Worm (Caenorhabditis elegans): ENCODE results near the gene idpc-1.

The idpc-1 gene

ce11 chrIII:11466420-11467188 is 39.6 kb downstream of the idpc-1 start (continued):
- no peak for TF ChIP-seq ceh-82 (tag; optimal IDR thresholded peaks at IDR 0.05)
- no peak for TF ChIP-seq unc-39 (tag; optimal IDR thresholded peaks at IDR 0.05)
- TF ChIP-seq aly-2 (tag; optimal IDR thresholded peaks at IDR 0.05) = no peak
- TF ChIP-seq sdz-12 (GFP tag; optimal IDR thresholded peaks at IDR 0.05) = no peak
- TF ChIP-seq lsy-2 (tag; optimal IDR thresholded peaks at IDR 0.05) = peak in 1 of 2 experiments; percentile 19
- no peak for TF ChIP-seq F49E8.2 (tag; optimal IDR thresholded peaks at IDR 0.05; ENCODE audit: borderline replicate concordance)
- no peak for TF ChIP-seq mes-2 (tag; optimal IDR thresholded peaks at IDR 0.05; ENCODE audit: poor library complexity, severe bottlenecking)
- TF ChIP-seq nhr-111 (GFP tag; optimal IDR thresholded peaks at IDR 0.05) = no peak
- no peak for TF ChIP-seq lim-7 (GFP tag; IDR thresholded peaks at IDR 0.05)
- TF ChIP-seq fos-1 (tag; optimal IDR thresholded peaks at IDR 0.05) = no peak
- TF ChIP-seq attf-4 (tag; optimal IDR thresholded peaks at IDR 0.05) = no peak
- no peak for TF ChIP-seq pha-4 (GFP tag; IDR thresholded peaks at IDR 0.05)
- no peak for TF ChIP-seq pha-4 (tag; optimal IDR thresholded peaks at IDR 0.05)
- TF ChIP-seq tag-97 (GFP tag; IDR thresholded peaks at IDR 0.05) = no peak
- TF ChIP-seq set-16 (GFP tag; IDR thresholded peaks at IDR 0.05) = peak; percentile 93
- no peak for TF ChIP-seq lin-29 (GFP tag; IDR thresholded peaks at IDR 0.05)
- no peak for TF ChIP-seq zip-2 (tag; optimal IDR thresholded peaks at IDR 0.05)
- TF ChIP-seq nhr-28 (tag; optimal IDR thresholded peaks at IDR 0.05) = peak; percentile 41
- TF ChIP-seq lin-15B (tag; optimal IDR thresholded peaks at IDR 0.05) = no peak
- no peak for TF ChIP-seq zip-11 (GFP tag; IDR thresholded peaks at IDR 0.05)
- TF ChIP-seq tra-1 (GFP tag; IDR thresholded peaks at IDR 0.05) = no peak
- no peak for TF ChIP-seq nhr-102 (tag; optimal IDR thresholded peaks at IDR 0.05)
- no peak for TF ChIP-seq Y5F2A.4 (GFP tag; optimal IDR thresholded peaks at IDR 0.05)
- no peak for TF ChIP-seq nhr-11 (tag; optimal IDR thresholded peaks at IDR 0.05)
- TF ChIP-seq lin-38 (GFP tag; IDR thresholded peaks at IDR 0.05) = no peak; the same call in 1 of the 2 replicates
- no peak for TF ChIP-seq zag-1 (tag; optimal IDR thresholded peaks at IDR 0.05)
- 0 out of 2 replicates have a peak, but pooled peaks have one; percentile 24 for TF ChIP-seq hmg-1.1 (GFP tag; IDR thresholded peaks at IDR 0.05)
- no peak for TF ChIP-seq lin-39 (tag; optimal IDR thresholded peaks at IDR 0.05)
- no peak for TF ChIP-seq pqm-1 (tag; optimal IDR thresholded peaks at IDR 0.05)
- no peak for TF ChIP-seq daf-19 (GFP tag; conservative IDR thresholded peaks at IDR 0.05)
- no peak for TF ChIP-seq nhr-77 (tag; optimal IDR thresholded peaks at IDR 0.05)
- peak; percentile 88 for TF ChIP-seq hlh-30 (tag; optimal IDR thresholded peaks at IDR 0.05; ENCODE audit: insufficient read depth)
- TF ChIP-seq nhr-42 (GFP tag; IDR thresholded peaks at IDR 0.05) = 0 out of 2 replicates have a peak, but pooled peaks have one; percentile 13
- no peak for TF ChIP-seq mxl-3 (GFP tag; optimal IDR thresholded peaks at IDR 0.05)
- no peak for TF ChIP-seq Y48G9A.11 (GFP tag; IDR thresholded peaks at IDR 0.05)
- no peak for TF ChIP-seq T20F7.1 (GFP tag; optimal IDR thresholded peaks at IDR 0.05)
- TF ChIP-seq saeg-2 (GFP tag; IDR thresholded peaks at IDR 0.05) = no peak
- no peak for TF ChIP-seq ceh-62 (tag; optimal IDR thresholded peaks at IDR 0.05)
- no peak for TF ChIP-seq daf-16 (GFP tag; optimal IDR thresholded peaks at IDR 0.05)
- TF ChIP-seq daf-16 (tag; optimal IDR thresholded peaks at IDR 0.05) = peak; percentile 6
- TF ChIP-seq snpc-4 (tag; optimal IDR thresholded peaks at IDR 0.05) = no peak
- no peak for TF ChIP-seq fkh-10 (GFP tag; optimal IDR thresholded peaks at IDR 0.05)
- TF ChIP-seq aha-1 (tag) = peak; percentile 65
- TF ChIP-seq mep-1 (tag; optimal IDR thresholded peaks at IDR 0.05) = peak; percentile 9
- TF ChIP-seq madf-9 (GFP tag; conservative IDR thresholded peaks at IDR 0.05) = no peak
- no peak for TF ChIP-seq T26A8.4 (GFP tag; IDR thresholded peaks at IDR 0.05)
- TF ChIP-seq nhr-25 (tag; optimal IDR thresholded peaks at IDR 0.05; ENCODE audit: borderline replicate concordance, insufficient read depth) = no peak
- TF ChIP-seq mdl-1 (tag; optimal IDR thresholded peaks at IDR 0.05) = peak in 1 of 2 experiments; percentile 53
